Worm (Caenorhabditis elegans) whole organism, L3 larva: ENCODE data around the gene F57G8.7.

ENCODE experiments used
- R02D3.7 ChIP-seq: fragments of 150-350 bp; optimal IDR thresholded peaks from 2 replicates; lab custom pipeline; 2014; ENCODE audit warnings: missing biosample characterization, missing genetic modification characterization
- elt-1 ChIP-seq: fragments of 150-350 bp; optimal IDR thresholded peaks from 2 replicates; lab custom pipeline; 2014; ENCODE audit warnings: missing biosample characterization, missing genetic modification characterization
- hmg-11 ChIP-seq: sonication (generic microtip); optimal IDR thresholded peaks from 2 replicates; lab custom pipeline; 2016; ENCODE audit warnings: missing genetic modification characterization, missing compliant biosample characterization
- mdl-1 ChIP-seq: fragments of 150-350 bp; optimal IDR thresholded peaks from 2 replicates; lab custom pipeline; 2014; ENCODE audit warnings: missing biosample characterization, missing genetic modification characterization
- nhr-28 ChIP-seq: fragments of 150-350 bp; optimal IDR thresholded peaks from 2 replicates; lab custom pipeline; 2014; ENCODE audit warnings: missing biosample characterization, missing genetic modification characterization
- pqm-1 ChIP-seq: fragments of 150-350 bp; optimal IDR thresholded peaks from 2 replicates; lab custom pipeline; 2017; ENCODE audit warnings: missing biosample characterization, missing genetic modification characterization, inconsistent platforms
- unc-39 ChIP-seq: sonication (generic microtip); optimal IDR thresholded peaks from 4 replicates; lab custom pipeline; 2017; ENCODE audit warnings: missing biosample characterization, missing genetic modification characterization

DNA sequence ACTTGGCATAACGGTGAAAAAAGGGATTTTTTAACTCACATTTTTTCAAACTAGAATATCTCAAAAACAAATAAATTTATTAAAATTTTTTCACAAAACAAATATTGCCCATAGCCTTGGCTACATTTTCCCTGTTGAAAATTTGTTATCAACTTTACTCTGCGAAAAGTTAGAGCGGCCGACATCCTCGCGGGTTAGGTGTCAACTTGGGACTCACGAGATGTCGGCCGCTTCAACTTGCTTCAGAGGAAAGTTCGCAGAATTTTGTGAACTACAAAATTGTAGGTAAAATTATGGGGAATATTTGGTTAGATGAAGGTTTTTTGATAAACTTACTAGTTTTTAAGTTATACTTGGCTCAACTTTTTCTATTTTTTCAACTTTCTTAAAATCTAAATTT lies 22.8 kb downstream of the F57G8.7 start:
- no peak for TF ChIP-seq nhr-28
- TF ChIP-seq pqm-1 (tag; lab: Kevin White, UChicago), result no peak
- no peak for TF ChIP-seq mdl-1
- TF ChIP-seq elt-1 (tag; lab: Kevin White, UChicago), result no peak
- no peak for TF ChIP-seq R02D3.7 (tag; lab: Kevin White, UChicago)
- TF ChIP-seq hmg-11 (tag; lab: Kevin White, UChicago), result no peak
- no peak for TF ChIP-seq unc-39 (tag; lab: Kevin White, UChicago)
